Fruit fly (Drosophila melanogaster) whole organism, pupa: ENCODE results near the gene Hmt-1.

Experiments used
- CG10348 ChIP-seq: fragments of 200-800 bp; sonication (Bioruptor generic); IDR thresholded peaks from 2 replicates; pipeline ENCODE4 v1.3.6; 2022; ENCODE audit warnings: missing biosample characterization, missing genetic modification characterization
- CG12605 ChIP-seq: fragments of 200-800 bp; sonication (Bioruptor generic); IDR thresholded peaks from 2 replicates; pipeline ENCODE4 v1.3.6; 2022; ENCODE audit warnings: missing biosample characterization, missing genetic modification characterization
- CG13204 ChIP-seq: fragments of 200-800 bp; sonication (Bioruptor generic); optimal IDR thresholded peaks from 2 replicates; lab custom pipeline; 2018; ENCODE audit warnings: missing biosample characterization, mild to moderate bottlenecking, missing genetic modification characterization, moderate library complexity
- CG14655 ChIP-seq: fragments of 200-800 bp; sonication (Bioruptor generic); optimal IDR thresholded peaks from 3 replicates; lab custom pipeline; 2017; ENCODE audit warnings: mild to moderate bottlenecking, missing biosample characterization, missing genetic modification reagents, missing genetic modification characterization
- CG15710 ChIP-seq: fragments of 200-800 bp; sonication (Bioruptor generic); optimal IDR thresholded peaks from 2 replicates; lab custom pipeline; 2018; ENCODE audit warnings: missing biosample characterization, mild to moderate bottlenecking, missing genetic modification characterization, moderate library complexity
- CG17806 ChIP-seq: fragments of 200-800 bp; sonication (Bioruptor generic); optimal IDR thresholded peaks from 2 replicates; lab custom pipeline; 2018; ENCODE audit warnings: missing biosample characterization, mild to moderate bottlenecking, missing genetic modification characterization, moderate library complexity
- CG32121 ChIP-seq: fragments of 200-800 bp; sonication (Bioruptor generic); IDR thresholded peaks from 2 replicates; pipeline ENCODE4 v1.3.6; 2022; ENCODE audit warnings: missing biosample characterization, missing genetic modification characterization
- CG34367 ChIP-seq: fragments of 200-800 bp; sonication (Bioruptor generic); optimal IDR thresholded peaks from 2 replicates; lab custom pipeline; 2018; ENCODE audit warnings: missing biosample characterization, mild to moderate bottlenecking, missing genetic modification characterization
- CG4496 ChIP-seq: fragments of 200-800 bp; sonication (Bioruptor generic); IDR thresholded peaks from 3 replicates; pipeline ENCODE4 v1.3.6; 2022; ENCODE audit warnings: missing biosample characterization, missing genetic modification characterization
- CG8159 ChIP-seq: fragments of 200-800 bp; sonication (Bioruptor generic); optimal IDR thresholded peaks from 3 replicates; lab custom pipeline; 2018; ENCODE audit warnings: missing biosample characterization, mild to moderate bottlenecking, missing genetic modification characterization, moderate library complexity
- CG8301 ChIP-seq: fragments of 200-800 bp; sonication (Bioruptor generic); optimal IDR thresholded peaks from 2 replicates; lab custom pipeline; 2018; ENCODE audit warnings: missing biosample characterization, mild to moderate bottlenecking, missing genetic modification characterization
- CG9948 ChIP-seq: fragments of 200-800 bp; sonication (Bioruptor generic); optimal IDR thresholded peaks from 2 replicates; lab custom pipeline; 2018; ENCODE audit warnings: missing biosample characterization, mild to moderate bottlenecking, missing genetic modification characterization, moderate library complexity
- D1 ChIP-seq: fragments of 200-800 bp; sonication (Bioruptor generic); optimal IDR thresholded peaks from 2 replicates; lab custom pipeline; 2018; ENCODE audit warnings: missing biosample characterization, mild to moderate bottlenecking, missing genetic modification characterization, moderate library complexity
- EcR ChIP-seq: fragments of 200-800 bp; sonication (Bioruptor generic); optimal IDR thresholded peaks from 3 replicates; lab custom pipeline; 2019; ENCODE audit warnings: missing biosample characterization, missing genetic modification characterization, mild to moderate bottlenecking, moderate library complexity, missing genetic modification reagents
- Ets98B ChIP-seq: fragments of 200-800 bp; sonication (Bioruptor generic); IDR thresholded peaks from 2 replicates; pipeline ENCODE4 v1.3.6; 2022; ENCODE audit warnings: missing biosample characterization, missing genetic modification characterization
- Pif1A ChIP-seq: fragments of 200-800 bp; sonication (Bioruptor generic); optimal IDR thresholded peaks from 3 replicates; lab custom pipeline; 2016; ENCODE audit warnings: missing biosample characterization, missing genetic modification characterization
- Pif1B ChIP-seq: fragments of 200-800 bp; sonication (Bioruptor generic); optimal IDR thresholded peaks from 3 replicates; lab custom pipeline; 2016; ENCODE audit warnings: missing biosample characterization, missing genetic modification characterization
- Snoo ChIP-seq: fragments of 200-800 bp; sonication (Bioruptor generic); optimal IDR thresholded peaks from 3 replicates; lab custom pipeline; 2017; ENCODE audit warnings: missing biosample characterization, mild to moderate bottlenecking, missing genetic modification characterization, inconsistent platforms
- fd96Ca ChIP-seq: fragments of 200-800 bp; sonication (Bioruptor generic); IDR thresholded peaks from 3 replicates; pipeline ENCODE4 v1.3.6; 2022; ENCODE audit warnings: missing biosample characterization, missing genetic modification characterization
- gl ChIP-seq: fragments of 200-800 bp; sonication (Bioruptor generic); optimal IDR thresholded peaks from 2 replicates; lab custom pipeline; 2018; ENCODE audit warnings: missing biosample characterization, mild to moderate bottlenecking, missing genetic modification characterization
- rn ChIP-seq: fragments of 200-800 bp; sonication (Bioruptor generic); IDR thresholded peaks from 2 replicates; pipeline ENCODE4 v1.3.6; 2022; ENCODE audit warnings: missing biosample characterization, missing genetic modification characterization

The Hmt-1 gene

dm6 chr3R:15836864-15837824 is 20.1 kb downstream of the Hmt-1 start, which contains the start of the genes ND-23 and spn-E:
Gene ND-23 (minus strand): TSS chr3R:15837117.
Gene spn-E (plus strand): TSS chr3R:15837419.
- TF ChIP-seq CG17806 (tag; lab: Kevin White, UChicago): peak; percentile 14
- 0 out of 3 replicates have a peak, but pooled peaks have one; percentile 7 for TF ChIP-seq CG4496
- peak; percentile 39 for TF ChIP-seq CG15710 (tag; lab: Kevin White, UChicago)
- no peak for TF ChIP-seq Snoo (tag; lab: Kevin White, UChicago)

- TF ChIP-seq Pif1A (GFP tag; lab: Kevin White, UChicago) (no peak), Ets98B (GFP tag; lab: Robert Waterston, UW) (no peak), CG34367 (tag; lab: Kevin White, UChicago) (no peak), Pif1B (GFP tag; lab: Kevin White, UChicago) (no peak), Snoo (tag; lab: Kevin White, UChicago) (no peak), CG14655 (no peak), gl (tag; lab: Kevin White, UChicago) (no peak), CG17806 (tag; lab: Kevin White, UChicago) (no peak), rn (GFP tag; lab: Robert Waterston, UW) (no peak), CG12605 (no peak)
- TF ChIP-seq, all 21 proteins: peak for 0
Measured at dm6 chr3R:15834375-15835031, 22.8 kb downstream of the Hmt-1 start, which contains the start of the genes CG43317 and Arpc3A. Gene CG43317 (minus strand): TSS chr3R:15834425. Gene Arpc3A (plus strand): TSS chr3R:15834648.

- TF ChIP-seq CG13204 (GFP tag; lab: Kevin White, UChicago) (no peak), rn (GFP tag; lab: Robert Waterston, UW) (no peak), D1 (no peak), Ets98B (GFP tag; lab: Robert Waterston, UW) (no peak), Pif1B (GFP tag; lab: Kevin White, UChicago) (no peak), CG8159 (tag; lab: Kevin White, UChicago) (no peak), CG9948 (tag; lab: Kevin White, UChicago) (no peak), CG15710 (tag; lab: Kevin White, UChicago) (no peak), CG10348 (GFP tag; lab: Robert Waterston, UW) (no peak), CG8301 (tag; lab: Kevin White, UChicago) (no peak), Snoo (tag; lab: Kevin White, UChicago) (no peak), gl (tag; lab: Kevin White, UChicago) (no peak), fd96Ca (GFP tag; lab: Robert Waterston, UW) (no peak), CG17806 (tag; lab: Kevin White, UChicago) (no peak), CG34367 (tag; lab: Kevin White, UChicago) (no peak), CG12605 (no peak), Pif1A (GFP tag; lab: Kevin White, UChicago) (no peak), CG32121 (GFP tag; lab: Robert Waterston, UW) (no peak), EcR (GFP tag; lab: Kevin White, UChicago) (no peak), CG14655 (no peak)
Measured at dm6 chr3R:15833332-15833731, 23.9 kb downstream of the Hmt-1 start, which contains the start of gene CG43318. Gene CG43318 (minus strand): TSS chr3R:15833432.

DNA sequence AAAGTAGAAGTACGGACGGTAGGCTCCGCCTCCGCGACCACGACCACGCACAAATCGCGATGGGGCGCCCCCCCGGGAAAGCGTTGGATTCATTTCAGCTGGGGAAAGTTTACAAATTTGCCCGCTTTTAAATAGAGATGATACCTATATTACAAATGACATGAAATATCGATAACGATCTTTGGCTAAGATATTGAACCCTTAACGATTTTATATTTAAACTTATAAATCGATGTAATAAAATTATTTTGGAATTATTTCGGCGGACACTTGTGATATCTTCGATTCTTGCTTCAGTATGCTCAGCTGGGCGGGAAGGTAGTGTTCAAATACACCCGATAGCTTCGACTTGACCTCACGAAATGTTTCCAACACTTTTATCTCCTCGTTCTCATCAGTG is 24.7 kb downstream of the Hmt-1 start, which contains the start of gene rec:
Gene rec, minus strand, starts transcription at position 108 of the 400 bp plus-strand sequence.
- TF ChIP-seq Snoo (tag; lab: Kevin White, UChicago) (no peak), gl (tag; lab: Kevin White, UChicago) (no peak), CG17806 (tag; lab: Kevin White, UChicago) (no peak), CG34367 (tag; lab: Kevin White, UChicago) (no peak), rn (GFP tag; lab: Robert Waterston, UW) (no peak), Pif1A (GFP tag; lab: Kevin White, UChicago) (no peak), CG4496 (no peak), EcR (GFP tag; lab: Kevin White, UChicago) (no peak), CG8301 (tag; lab: Kevin White, UChicago) (no peak), D1 (no peak), CG8159 (tag; lab: Kevin White, UChicago) (no peak), CG10348 (GFP tag; lab: Robert Waterston, UW) (no peak), CG14655 (no peak), Pif1B (GFP tag; lab: Kevin White, UChicago) (no peak)
- TF ChIP-seq, all 21 proteins: peak for 0

dm6 chr3R:15827559-15827958 is 29.7 kb downstream of the Hmt-1 start:
- TF ChIP-seq CG8159 (tag; lab: Kevin White, UChicago) (peak; percentile 86), CG14655 (no peak), CG17806 (tag; lab: Kevin White, UChicago) (peak; percentile 76), D1 (peak; percentile 61), CG4496 (peak; percentile 51; the same call in 1 of the 3 replicates), Ets98B (GFP tag; lab: Robert Waterston, UW) (peak; percentile 23; the same call in 1 of the 2 replicates), CG32121 (GFP tag; lab: Robert Waterston, UW) (no peak), Pif1B (GFP tag; lab: Kevin White, UChicago) (peak; percentile 66), Snoo (tag; lab: Kevin White, UChicago) (peak; percentile 39), CG8301 (tag; lab: Kevin White, UChicago) (no peak), fd96Ca (GFP tag; lab: Robert Waterston, UW) (0 out of 3 replicates have a peak, but pooled peaks have one; percentile 36), CG34367 (tag; lab: Kevin White, UChicago) (peak; percentile 78), gl (tag; lab: Kevin White, UChicago) (peak; percentile 64), rn (GFP tag; lab: Robert Waterston, UW) (no peak), CG13204 (GFP tag; lab: Kevin White, UChicago) (peak; percentile 79), EcR (GFP tag; lab: Kevin White, UChicago) (peak; percentile 94), CG10348 (GFP tag; lab: Robert Waterston, UW) (no peak), CG9948 (tag; lab: Kevin White, UChicago) (peak; percentile 80), Pif1A (GFP tag; lab: Kevin White, UChicago) (no peak), CG12605 (0 out of 2 replicates have a peak, but pooled peaks have one; percentile 37), CG15710 (tag; lab: Kevin White, UChicago) (peak; percentile 88)
